Worm (Caenorhabditis elegans) whole organism, L2 larva: ENCODE measurements around the gene T05A12.3.

ENCODE experiments used
- C34F6.9 ChIP-seq: fragments of 150-350 bp; optimal IDR thresholded peaks from 2 replicates; lab custom pipeline; 2014; ENCODE audit warnings: missing biosample characterization, missing genetic modification characterization
- F13H6.1 ChIP-seq: sonication (generic microtip); optimal IDR thresholded peaks from 2 replicates; lab custom pipeline; 2016; ENCODE audit warnings: missing genetic modification characterization, missing compliant biosample characterization
- R02D3.7 ChIP-seq: fragments of 150-350 bp; optimal IDR thresholded peaks from 2 replicates; lab custom pipeline; 2014; ENCODE audit warnings: missing biosample characterization, missing genetic modification characterization
- Y55F3AM.14 ChIP-seq: fragments of 200-800 bp; sonication (Bioruptor generic); optimal IDR thresholded peaks from 2 replicates; lab custom pipeline; 2018; ENCODE audit warnings: mild to moderate bottlenecking, missing genetic modification characterization, missing compliant biosample characterization
- alr-1 ChIP-seq: fragments of 150-350 bp; optimal IDR thresholded peaks from 2 replicates; lab custom pipeline; 2014; ENCODE audit warnings: missing biosample characterization, missing genetic modification characterization
- aly-2 ChIP-seq: fragments of 150-350 bp; optimal IDR thresholded peaks from 2 replicates; lab custom pipeline; 2014; ENCODE audit warnings: missing biosample characterization, missing genetic modification characterization
- ama-1 ChIP-seq: fragments of 150-350 bp; optimal IDR thresholded peaks from 2 replicates; lab custom pipeline; 2018; ENCODE audit warnings: inconsistent platforms
- blmp-1 ChIP-seq: sonication (generic microtip); optimal IDR thresholded peaks from 2 replicates; lab custom pipeline; 2017; ENCODE audit warnings: missing genetic modification characterization, mild to moderate bottlenecking, missing compliant biosample characterization, antibody characterized with exemption, moderate library complexity; ENCODE audit not compliant: insufficient read depth
- ceh-16 ChIP-seq: fragments of 150-350 bp; optimal IDR thresholded peaks from 2 replicates; lab custom pipeline; 2014; ENCODE audit warnings: missing biosample characterization, missing genetic modification characterization
- ceh-82 ChIP-seq: fragments of 150-350 bp; optimal IDR thresholded peaks from 2 replicates; lab custom pipeline; 2014; ENCODE audit warnings: missing biosample characterization, missing genetic modification characterization
- crh-2 ChIP-seq: sonication (generic microtip); optimal IDR thresholded peaks from 2 replicates; lab custom pipeline; 2017; ENCODE audit warnings: missing biosample characterization, missing genetic modification characterization
- egl-27 ChIP-seq: sonication (generic microtip); optimal IDR thresholded peaks from 3 replicates; lab custom pipeline; 2017; ENCODE audit warnings: missing biosample characterization, missing genetic modification reagents, missing genetic modification characterization
- gmeb-1 ChIP-seq: fragments of 150-350 bp; optimal IDR thresholded peaks from 2 replicates; lab custom pipeline; 2014; ENCODE audit warnings: missing biosample characterization, missing genetic modification characterization
- lin-11 ChIP-seq: fragments of 150-350 bp; sonication (generic microtip); optimal IDR thresholded peaks from 2 replicates; lab custom pipeline; 2014; ENCODE audit warnings: missing biosample characterization, missing genetic modification characterization, inconsistent platforms, mixed read lengths
- lin-13 ChIP-seq: fragments of 150-350 bp; optimal IDR thresholded peaks from 2 replicates; lab custom pipeline; 2014; ENCODE audit warnings: missing biosample characterization, missing genetic modification reagents, missing genetic modification characterization
- lin-39 ChIP-seq: fragments of 150-350 bp; optimal IDR thresholded peaks from 2 replicates; lab custom pipeline; 2014; ENCODE audit warnings: missing biosample characterization, missing genetic modification reagents, missing genetic modification characterization
- lsy-2 ChIP-seq, 2 experiments: fragments of 150-350 bp in 1 of 2; sonication (generic microtip) in 1 of 2; optimal IDR thresholded peaks; 2 replicates each; lab custom pipeline; 2014 to 2017; ENCODE audit warnings: missing biosample characterization in 2 of 2, missing genetic modification characterization in 2 of 2
- mab-5 ChIP-seq: fragments of 150-350 bp; optimal IDR thresholded peaks from 2 replicates; lab custom pipeline; 2014; ENCODE audit warnings: missing biosample characterization, missing genetic modification characterization
- mbf-1 ChIP-seq: sonication (generic microtip); optimal IDR thresholded peaks from 2 replicates; lab custom pipeline; 2017; ENCODE audit warnings: missing biosample characterization, missing genetic modification characterization
- mdl-1 ChIP-seq, 2 experiments: fragments of 150-350 bp in 1 of 2; sonication (generic microtip) in 1 of 2; optimal IDR thresholded peaks; 2 replicates each; lab custom pipeline; 2017; ENCODE audit warnings: missing biosample characterization in 2 of 2, missing genetic modification characterization in 2 of 2
- nhr-129 ChIP-seq: fragments of 150-350 bp; optimal IDR thresholded peaks from 2 replicates; lab custom pipeline; 2014; ENCODE audit warnings: missing biosample characterization, missing genetic modification characterization
- nhr-21 ChIP-seq: fragments of 150-350 bp; optimal IDR thresholded peaks from 2 replicates; lab custom pipeline; 2014; ENCODE audit warnings: missing biosample characterization, missing genetic modification characterization
- nhr-23 ChIP-seq: fragments of 150-350 bp; optimal IDR thresholded peaks from 2 replicates; lab custom pipeline; 2014; ENCODE audit warnings: missing biosample characterization, missing genetic modification reagents, missing genetic modification characterization
- nhr-237 ChIP-seq: fragments of 150-350 bp; optimal IDR thresholded peaks from 2 replicates; lab custom pipeline; 2014; ENCODE audit warnings: missing biosample characterization, missing genetic modification characterization
- nhr-25 ChIP-seq: fragments of 150-350 bp; sonication (generic microtip); optimal IDR thresholded peaks from 3 replicates; lab custom pipeline; 2014; ENCODE audit warnings: missing biosample characterization, missing genetic modification characterization
- nhr-6 ChIP-seq: fragments of 150-350 bp; optimal IDR thresholded peaks from 2 replicates; lab custom pipeline; 2014; ENCODE audit warnings: missing biosample characterization, missing genetic modification characterization
- nhr-77 ChIP-seq: fragments of 150-350 bp; optimal IDR thresholded peaks from 2 replicates; lab custom pipeline; 2014; ENCODE audit warnings: missing biosample characterization, missing genetic modification characterization
- sem-4 ChIP-seq: fragments of 150-350 bp; optimal IDR thresholded peaks from 2 replicates; lab custom pipeline; 2014; ENCODE audit warnings: missing biosample characterization, missing genetic modification reagents, missing genetic modification characterization
- sma-3 ChIP-seq: sonication (generic microtip); optimal IDR thresholded peaks from 2 replicates; lab custom pipeline; 2016; ENCODE audit warnings: missing genetic modification reagents, missing genetic modification characterization, missing compliant biosample characterization
- unc-39 ChIP-seq: fragments of 150-350 bp; optimal IDR thresholded peaks from 2 replicates; lab custom pipeline; 2014; ENCODE audit warnings: missing biosample characterization, missing genetic modification characterization
- unc-55 ChIP-seq: fragments of 150-350 bp; sonication (generic microtip); optimal IDR thresholded peaks from 3 replicates; lab custom pipeline; 2014; ENCODE audit warnings: missing biosample characterization, missing genetic modification reagents, missing genetic modification characterization
- unc-62 ChIP-seq: fragments of 150-350 bp; optimal IDR thresholded peaks from 2 replicates; lab custom pipeline; 2014; ENCODE audit warnings: missing biosample characterization, missing genetic modification reagents, missing genetic modification characterization
- zag-1 ChIP-seq: fragments of 150-350 bp; optimal IDR thresholded peaks from 2 replicates; lab custom pipeline; 2014; ENCODE audit warnings: missing biosample characterization, missing genetic modification characterization
- ztf-1 ChIP-seq: fragments of 200-800 bp; sonication (Bioruptor generic); conservative IDR thresholded peaks from 2 replicates; pipeline ENCODE4 v1.3.6; 2022; ENCODE audit warnings: missing genetic modification characterization, missing compliant biosample characterization
- ztf-11 ChIP-seq: sonication (generic microtip); optimal IDR thresholded peaks from 2 replicates; lab custom pipeline; 2017; ENCODE audit warnings: missing biosample characterization, missing genetic modification characterization
- ztf-4 ChIP-seq: fragments of 150-350 bp; optimal IDR thresholded peaks from 2 replicates; lab custom pipeline; 2014; ENCODE audit warnings: missing biosample characterization, missing genetic modification characterization

Gene T05A12.3

ce11 chrIV:6867791-6868190 lies 19.7 kb downstream of the T05A12.3 start, which contains the start of gene srx-20:
srx-20 (plus strand) TSS chrIV:6868091.
- no peak for TF ChIP-seq C34F6.9 (tag; lab: Kevin White, UChicago)
- no peak for TF ChIP-seq nhr-6 (tag; lab: Kevin White, UChicago)
- no peak for TF ChIP-seq lsy-2 (tag; optimal IDR thresholded peaks at IDR 0.05; lab: Kevin White, UChicago)
- no peak for TF ChIP-seq R02D3.7 (tag; lab: Kevin White, UChicago)
- TF ChIP-seq mab-5 (tag; lab: Kevin White, UChicago) = no peak
- TF ChIP-seq unc-39 (tag; lab: Kevin White, UChicago) = no peak

DNA sequence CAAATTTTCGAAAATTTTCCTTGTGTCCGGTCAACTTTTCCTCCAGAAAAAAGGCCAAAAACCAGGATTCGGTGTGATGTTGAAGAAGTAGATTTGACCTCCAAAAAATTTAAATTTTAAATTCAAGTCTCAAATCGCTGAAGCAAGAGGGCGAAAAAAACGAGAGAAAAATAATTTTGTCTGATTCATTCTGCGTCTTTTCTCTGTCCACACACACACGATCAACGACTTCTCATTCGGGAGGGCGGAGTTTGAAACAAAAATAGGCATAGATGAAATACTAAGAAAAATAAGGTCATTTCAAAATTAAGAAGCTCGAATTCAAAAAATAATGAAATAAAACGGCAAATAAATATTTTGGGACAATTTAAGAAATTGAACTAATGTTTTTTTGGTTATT lies 28.2 kb downstream of the T05A12.3 start, which contains the start of gene R13H7.2:
Gene R13H7.2, minus strand, starts transcription at position 101 of the 400 bp plus-strand sequence.
- TF ChIP-seq mbf-1 (tag; lab: Kevin White, UChicago) (no peak), unc-62 (GFP tag; lab: Kevin White, UChicago) (no peak), lin-13 (no peak), sma-3 (GFP tag; lab: Kevin White, UChicago) (no peak)

DNA sequence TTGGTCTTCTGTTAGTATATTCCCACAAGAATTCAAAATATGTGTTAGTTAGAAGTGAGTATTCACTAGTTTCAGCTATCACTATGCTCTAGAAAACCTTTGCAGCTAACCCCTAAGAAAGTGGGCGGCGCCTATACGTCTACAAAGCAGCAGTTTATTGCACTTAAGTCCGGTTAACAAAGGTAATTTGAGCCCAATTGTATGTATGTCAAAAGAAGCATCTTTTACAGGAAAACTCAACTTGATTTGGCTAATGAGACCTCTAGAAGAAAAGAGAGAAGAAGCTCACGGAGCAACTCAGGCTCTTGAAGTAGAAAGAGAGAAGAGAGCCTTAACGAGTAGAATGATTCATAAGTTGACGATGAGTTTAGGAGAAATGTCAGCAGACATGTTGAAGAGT lies 34.7 kb downstream of the T05A12.3 start:
- TF ChIP-seq nhr-25 (tag; lab: Kevin White, UChicago) (no peak), nhr-237 (tag; lab: Kevin White, UChicago) (no peak), ztf-11 (tag; lab: Kevin White, UChicago) (no peak), egl-27 (tag; lab: Kevin White, UChicago) (no peak), ztf-4 (tag; lab: Kevin White, UChicago) (no peak), unc-55 (GFP tag; lab: Kevin White, UChicago) (no peak), ceh-16 (tag; lab: Kevin White, UChicago) (no peak), ztf-1 (no peak), blmp-1 (no peak), ama-1 (no peak), alr-1 (no peak), nhr-129 (tag; lab: Kevin White, UChicago) (no peak), gmeb-1 (tag; lab: Kevin White, UChicago) (no peak), unc-62 (GFP tag; lab: Kevin White, UChicago) (no peak)
- TF ChIP-seq, all 48 proteins: peak for 0

DNA sequence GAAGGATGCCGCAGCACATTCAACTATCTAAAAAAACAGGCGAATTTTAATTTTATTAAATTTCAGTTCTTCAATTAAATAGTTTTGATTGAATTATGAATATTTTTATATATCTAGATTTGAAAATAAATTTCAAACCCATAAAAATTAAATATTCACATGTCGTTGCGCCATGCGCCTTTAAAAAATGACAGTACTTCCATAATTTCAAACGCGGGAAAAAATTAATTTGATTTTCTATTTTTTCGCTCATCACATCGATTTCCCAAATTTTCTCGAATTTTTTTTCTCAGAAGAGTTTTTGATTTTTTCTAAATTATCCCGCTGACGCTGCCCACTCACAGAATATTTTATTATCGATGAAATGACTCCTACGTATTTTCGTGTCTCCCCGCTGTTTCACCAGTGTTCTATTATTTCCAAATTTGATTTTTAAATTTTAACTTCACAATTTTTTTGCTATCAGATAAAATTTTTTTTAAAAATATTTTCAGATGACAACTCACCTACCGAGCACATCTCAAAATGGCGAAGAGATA lies 44.9 kb downstream of the T05A12.3 start, which contains the start of gene lip-1:
Gene lip-1, plus strand, starts transcription at position 489 of the 539 bp plus-strand sequence.
- TF ChIP-seq nhr-6 (tag; lab: Kevin White, UChicago) (no peak), sem-4 (tag; lab: Kevin White, UChicago) (no peak), lin-11 (tag; lab: Kevin White, UChicago) (no peak), lin-39 (tag; lab: Kevin White, UChicago) (no peak), zag-1 (no peak), Y55F3AM.14 (GFP tag; lab: Kevin White, UChicago) (no peak), gmeb-1 (tag; lab: Kevin White, UChicago) (no peak), nhr-21 (tag; lab: Kevin White, UChicago) (no peak), crh-2 (tag; lab: Kevin White, UChicago) (no peak), nhr-23 (no peak), mdl-1 (tag; optimal IDR thresholded peaks at IDR 0.05; lab: Kevin White, UChicago) (no peak), aly-2 (tag; lab: Kevin White, UChicago) (no peak), C34F6.9 (tag; lab: Kevin White, UChicago) (no peak), ztf-4 (tag; lab: Kevin White, UChicago) (no peak), ztf-11 (tag; lab: Kevin White, UChicago) (no peak), nhr-77 (tag; lab: Kevin White, UChicago) (no peak), F13H6.1 (tag; lab: Kevin White, UChicago) (no peak), unc-62 (GFP tag; lab: Kevin White, UChicago) (no peak), ceh-82 (tag; lab: Kevin White, UChicago) (no peak)
